Fruit fly (Drosophila melanogaster): ENCODE measurements around the gene CG10903.

Gene CG10903

dm6 chr3R:7990799-7991423 is 39.3 kb upstream of the CG10903 start:
- TF ChIP-seq pros (GFP tag; optimal IDR thresholded peaks at IDR 0.05) (peak; percentile 67), CG15601 (tag; optimal IDR thresholded peaks at IDR 0.05) (no peak), CG10543 (GFP tag; optimal IDR thresholded peaks at IDR 0.05) (peak; percentile 6), exex (tag; optimal IDR thresholded peaks at IDR 0.05) (no peak), jing (GFP tag; optimal IDR thresholded peaks at IDR 0.05) (no peak), cas (GFP tag; IDR thresholded peaks at IDR 0.05) (no peak), Awh (GFP tag; IDR thresholded peaks at IDR 0.05) (peak; percentile 81), Hr78 (GFP tag; optimal IDR thresholded peaks at IDR 0.05) (peak in 1 of 2 experiments; percentile 50), oc (tag; optimal IDR thresholded peaks at IDR 0.05) (peak; percentile 72), maf-S (GFP tag; optimal IDR thresholded peaks at IDR 0.05) (no peak), CG12769 (tag; optimal IDR thresholded peaks at IDR 0.05) (peak; percentile 73), CG8089 (GFP tag; optimal IDR thresholded peaks at IDR 0.05) (no peak), CG7963 (GFP tag; IDR thresholded peaks at IDR 0.05; ENCODE audit: partially characterized antibody) (no peak), gcm (GFP tag; optimal IDR thresholded peaks at IDR 0.05) (no peak), pum (GFP tag; optimal IDR thresholded peaks at IDR 0.05) (no peak), Pdp1 (GFP tag; optimal IDR thresholded peaks at IDR 0.05) (peak in 1 of 2 experiments; percentile 45), gcm2 (GFP tag; optimal IDR thresholded peaks at IDR 0.05) (no peak), abd-A (tag; optimal IDR thresholded peaks at IDR 0.05) (peak; percentile 64), trh (GFP tag; optimal IDR thresholded peaks at IDR 0.05) (no peak), Dek (tag; optimal IDR thresholded peaks at IDR 0.05) (no peak), hth (optimal IDR thresholded peaks at IDR 0.05) (no peak), CG6791 (GFP tag; IDR thresholded peaks at IDR 0.05; ENCODE audit: partially characterized antibody) (no peak), CG30431 (GFP tag; optimal IDR thresholded peaks at IDR 0.05) (no peak), sima (GFP tag; optimal IDR thresholded peaks at IDR 0.05) (no peak), chinmo (GFP tag; IDR thresholded peaks at IDR 0.05; ENCODE audit: partially characterized antibody) (no peak), sqz (GFP tag; optimal IDR thresholded peaks at IDR 0.05) (peak; percentile 41), CG1832 (GFP tag; optimal IDR thresholded peaks at IDR 0.05) (no peak), CTCF (GFP tag; optimal IDR thresholded peaks at IDR 0.05) (no peak), CG4820 (GFP tag; optimal IDR thresholded peaks at IDR 0.05) (no peak), stc (GFP tag; IDR thresholded peaks at IDR 0.05) (no peak), zf30C (GFP tag; optimal IDR thresholded peaks at IDR 0.05) (no peak), Kr (GFP tag; optimal IDR thresholded peaks at IDR 0.05) (no peak), CG11456 (GFP tag; IDR thresholded peaks at IDR 0.05) (no peak), CG17359 (tag; optimal IDR thresholded peaks at IDR 0.05) (no peak), CG9437 (GFP tag; optimal IDR thresholded peaks at IDR 0.05) (no peak), bcd (GFP tag; optimal IDR thresholded peaks at IDR 0.05) (no peak), kni (GFP tag; optimal IDR thresholded peaks at IDR 0.05) (peak; percentile 62), onecut (GFP tag; IDR thresholded peaks at IDR 0.05) (peak; percentile 49; the same call in 1 of the 2 replicates), CG1647 (GFP tag; optimal IDR thresholded peaks at IDR 0.05) (no peak), CHES-1-like (GFP tag; optimal IDR thresholded peaks at IDR 0.05) (no peak), p53 (GFP tag; optimal IDR thresholded peaks at IDR 0.05) (no peak), Blimp-1 (GFP tag; optimal IDR thresholded peaks at IDR 0.05) (peak; percentile 96), cwo (GFP tag; optimal IDR thresholded peaks at IDR 0.05) (no peak), br (optimal IDR thresholded peaks at IDR 0.05) (no peak), grn (GFP tag; optimal IDR thresholded peaks at IDR 0.05) (peak; percentile 18)
